Fruit fly (Drosophila melanogaster) whole organism, prepupa: ENCODE data around the gene CG33647.
A peak's percentile ranks its signal among the peaks of the same experiment; 100 is the strongest.

Source experiments
- Blimp-1 ChIP-seq: fragments of 200-800 bp; sonication (Bioruptor generic); optimal IDR thresholded peaks from 3 replicates; lab custom pipeline; 2017; ENCODE audit warnings: missing biosample characterization, missing genetic modification characterization, mild to moderate bottlenecking, moderate library complexity, missing genetic modification reagents
- CG10631 ChIP-seq: fragments of 200-800 bp; sonication (Bioruptor generic); optimal IDR thresholded peaks from 2 replicates; lab custom pipeline; 2016; ENCODE audit warnings: missing biosample characterization, missing genetic modification characterization
- CG10669 ChIP-seq: fragments of 200-800 bp; sonication (Bioruptor generic); optimal IDR thresholded peaks from 3 replicates; lab custom pipeline; 2018; ENCODE audit warnings: missing biosample characterization, mild to moderate bottlenecking, missing genetic modification characterization, moderate library complexity
- CG11762 ChIP-seq: fragments of 200-800 bp; sonication (Bioruptor generic); optimal IDR thresholded peaks from 3 replicates; lab custom pipeline; 2016; ENCODE audit warnings: missing biosample characterization, missing genetic modification characterization; ENCODE audit not compliant: insufficient read depth
- CG11902 ChIP-seq: fragments of 200-800 bp; sonication (Bioruptor generic); optimal IDR thresholded peaks from 3 replicates; lab custom pipeline; 2016; ENCODE audit warnings: missing biosample characterization, missing genetic modification characterization
- CG15336 ChIP-seq: fragments of 200-800 bp; sonication (Bioruptor generic); IDR thresholded peaks from 2 replicates; pipeline ENCODE4 v1.3.6; 2022; ENCODE audit warnings: missing biosample characterization, missing genetic modification characterization
- CG1621 ChIP-seq: fragments of 200-800 bp; sonication (Bioruptor generic); optimal IDR thresholded peaks from 3 replicates; lab custom pipeline; 2018; ENCODE audit warnings: missing biosample characterization, mild to moderate bottlenecking, missing genetic modification characterization
- CG3032 ChIP-seq: fragments of 200-800 bp; optimal IDR thresholded peaks from 2 replicates; lab custom pipeline; 2019; ENCODE audit warnings: missing biosample characterization, mild to moderate bottlenecking, missing genetic modification characterization, moderate library complexity
- CG32006 ChIP-seq: fragments of 200-800 bp; sonication (Bioruptor generic); optimal IDR thresholded peaks from 3 replicates; lab custom pipeline; 2017; ENCODE audit warnings: missing biosample characterization, mild to moderate bottlenecking, missing genetic modification characterization
- CG34406 ChIP-seq: fragments of 200-800 bp; sonication (Bioruptor generic); optimal IDR thresholded peaks from 3 replicates; lab custom pipeline; 2016; ENCODE audit warnings: missing biosample characterization, missing genetic modification characterization
- CG4318 ChIP-seq: fragments of 200-800 bp; sonication (Bioruptor generic); optimal IDR thresholded peaks from 3 replicates; lab custom pipeline; 2017; ENCODE audit warnings: missing biosample characterization, mild to moderate bottlenecking, missing genetic modification characterization
- CG6163 ChIP-seq: fragments of 200-800 bp; sonication (Bioruptor generic); IDR thresholded peaks from 3 replicates; pipeline ENCODE4 v1.3.6; 2022; ENCODE audit warnings: missing biosample characterization, missing genetic modification characterization
- CG6792 ChIP-seq: fragments of 200-800 bp; sonication (Bioruptor generic); optimal IDR thresholded peaks from 3 replicates; lab custom pipeline; 2016; ENCODE audit warnings: missing biosample characterization, missing genetic modification characterization
- CG6808 ChIP-seq: fragments of 200-800 bp; sonication (Bioruptor generic); optimal IDR thresholded peaks from 3 replicates; lab custom pipeline; 2017; ENCODE audit warnings: missing biosample characterization, missing genetic modification characterization, mild to moderate bottlenecking, moderate library complexity, missing genetic modification reagents
- CG7368 ChIP-seq: fragments of 200-800 bp; sonication (Bioruptor generic); optimal IDR thresholded peaks from 3 replicates; lab custom pipeline; 2016; ENCODE audit warnings: missing biosample characterization, missing genetic modification characterization
- CG8119 ChIP-seq: fragments of 200-800 bp; sonication (Bioruptor generic); IDR thresholded peaks from 3 replicates; pipeline ENCODE4 v1.3.6; 2022; ENCODE audit warnings: missing biosample characterization, missing genetic modification characterization
- CG8319 ChIP-seq: fragments of 200-800 bp; sonication (Bioruptor generic); optimal IDR thresholded peaks from 3 replicates; lab custom pipeline; 2016; ENCODE audit warnings: missing biosample characterization, missing genetic modification characterization
- CG8632 ChIP-seq: fragments of 200-800 bp; sonication (Bioruptor generic); optimal IDR thresholded peaks from 3 replicates; lab custom pipeline; 2016; ENCODE audit warnings: missing biosample characterization, missing genetic modification characterization
- CG9139 ChIP-seq: fragments of 200-800 bp; sonication (Bioruptor generic); optimal IDR thresholded peaks from 3 replicates; lab custom pipeline; 2017; ENCODE audit warnings: missing biosample characterization, mild to moderate bottlenecking, missing genetic modification characterization
- Eip75B ChIP-seq: fragments of 200-800 bp; sonication (Bioruptor generic); optimal IDR thresholded peaks from 3 replicates; lab custom pipeline; 2016; ENCODE audit warnings: missing biosample characterization, missing genetic modification characterization
- Eip78C ChIP-seq: fragments of 200-800 bp; sonication (Bioruptor generic); peaks from one replicate; lab custom pipeline; 2016; ENCODE audit warnings: missing biosample characterization, missing genetic modification characterization
- Eip93F ChIP-seq: fragments of 200-800 bp; sonication (Bioruptor generic); optimal IDR thresholded peaks from 2 replicates; lab custom pipeline; 2016; ENCODE audit warnings: missing biosample characterization, mild to moderate bottlenecking, missing genetic modification characterization
- Ets21C ChIP-seq: fragments of 200-800 bp; sonication (Bioruptor generic); optimal IDR thresholded peaks from 3 replicates; lab custom pipeline; 2016; ENCODE audit warnings: missing biosample characterization, missing genetic modification characterization
- Ets96B ChIP-seq: fragments of 200-800 bp; optimal IDR thresholded peaks from 2 replicates; lab custom pipeline; 2019; ENCODE audit warnings: missing biosample characterization, mild to moderate bottlenecking, missing genetic modification characterization, moderate library complexity
- Gug ChIP-seq: fragments of 200-800 bp; sonication (Bioruptor generic); IDR thresholded peaks from 2 replicates; pipeline ENCODE4 v1.3.6; 2022; ENCODE audit warnings: missing biosample characterization, missing genetic modification characterization
- Hr39 ChIP-seq: fragments of 200-800 bp; sonication (Bioruptor generic); optimal IDR thresholded peaks from 2 replicates; lab custom pipeline; 2016; ENCODE audit warnings: missing biosample characterization, missing genetic modification characterization
- Hr4 ChIP-seq: fragments of 200-800 bp; sonication (Bioruptor generic); optimal IDR thresholded peaks from 3 replicates; lab custom pipeline; 2016; ENCODE audit warnings: missing biosample characterization, missing genetic modification characterization
- Lpt ChIP-seq: fragments of 200-800 bp; sonication (Bioruptor generic); optimal IDR thresholded peaks from 3 replicates; lab custom pipeline; 2016; ENCODE audit warnings: missing biosample characterization, missing genetic modification characterization
- Smox ChIP-seq: fragments of 200-800 bp; sonication (Bioruptor generic); optimal IDR thresholded peaks from 3 replicates; lab custom pipeline; 2016; ENCODE audit warnings: missing biosample characterization, missing genetic modification characterization
- Sox102F ChIP-seq: fragments of 200-800 bp; sonication (Bioruptor generic); optimal IDR thresholded peaks from 2 replicates; lab custom pipeline; 2016; ENCODE audit warnings: missing biosample characterization, mild to moderate bottlenecking, missing genetic modification characterization
- Sox14 ChIP-seq: fragments of 200-800 bp; sonication (Bioruptor generic); optimal IDR thresholded peaks from 3 replicates; lab custom pipeline; 2016; ENCODE audit warnings: missing biosample characterization, missing genetic modification characterization
- Sox15 ChIP-seq: fragments of 200-800 bp; sonication (Bioruptor generic); optimal IDR thresholded peaks from 3 replicates; lab custom pipeline; 2016; ENCODE audit warnings: missing biosample characterization, missing genetic modification characterization
- achi ChIP-seq: fragments of 200-800 bp; sonication (Bioruptor generic); optimal IDR thresholded peaks from 3 replicates; lab custom pipeline; 2016; ENCODE audit warnings: missing biosample characterization, missing genetic modification characterization
- cyc ChIP-seq: fragments of 200-800 bp; sonication (Bioruptor generic); optimal IDR thresholded peaks from 3 replicates; lab custom pipeline; 2016; ENCODE audit warnings: missing biosample characterization, missing genetic modification characterization
- dac ChIP-seq: fragments of 200-800 bp; sonication (Bioruptor generic); optimal IDR thresholded peaks from 2 replicates; lab custom pipeline; 2017; ENCODE audit warnings: missing biosample characterization, mild to moderate bottlenecking, missing genetic modification characterization
- eg ChIP-seq: fragments of 200-800 bp; sonication (Bioruptor generic); IDR thresholded peaks from 3 replicates; pipeline ENCODE4 v1.3.6; 2022; ENCODE audit warnings: missing biosample characterization, missing genetic modification characterization
- esn ChIP-seq: fragments of 200-800 bp; sonication (Bioruptor generic); optimal IDR thresholded peaks from 2 replicates; lab custom pipeline; 2016; ENCODE audit warnings: missing biosample characterization, mild to moderate bottlenecking, missing genetic modification characterization, moderate library complexity
- fd59A ChIP-seq: fragments of 200-800 bp; sonication (Bioruptor generic); optimal IDR thresholded peaks from 2 replicates; lab custom pipeline; 2017; ENCODE audit warnings: missing biosample characterization, mild to moderate bottlenecking, missing genetic modification characterization, missing genetic modification reagents
- fd85E ChIP-seq: fragments of 200-800 bp; sonication (Bioruptor generic); optimal IDR thresholded peaks from 3 replicates; lab custom pipeline; 2016; ENCODE audit warnings: missing biosample characterization, missing genetic modification characterization
- fkh ChIP-seq: fragments of 200-800 bp; sonication (Bioruptor generic); optimal IDR thresholded peaks from 3 replicates; lab custom pipeline; 2017; ENCODE audit warnings: missing biosample characterization, mild to moderate bottlenecking, missing genetic modification characterization, moderate library complexity
- lz ChIP-seq: fragments of 200-800 bp; sonication (Bioruptor generic); optimal IDR thresholded peaks from 3 replicates; lab custom pipeline; 2016; ENCODE audit warnings: missing biosample characterization, missing genetic modification characterization
- net ChIP-seq: fragments of 200-800 bp; sonication (Bioruptor generic); optimal IDR thresholded peaks from 3 replicates; lab custom pipeline; 2016; ENCODE audit warnings: missing biosample characterization, missing genetic modification characterization
- salr ChIP-seq, 2 experiments: fragments of 200-800 bp; sonication (Bioruptor generic); optimal IDR thresholded peaks; 3 replicates each; lab custom pipeline; 2016 to 2018; ENCODE audit warnings: missing biosample characterization in 2 of 2, missing genetic modification characterization in 2 of 2, mild to moderate bottlenecking in 1 of 2
- spab ChIP-seq: fragments of 200-800 bp; sonication (Bioruptor generic); optimal IDR thresholded peaks from 2 replicates; lab custom pipeline; 2017; ENCODE audit warnings: missing biosample characterization, mild to moderate bottlenecking, missing genetic modification characterization, missing genetic modification reagents
- ss ChIP-seq, 2 experiments: fragments of 200-800 bp; sonication (Bioruptor generic); optimal IDR thresholded peaks; 2 replicates in 1 of 2; 3 replicates in 1 of 2; lab custom pipeline; 2017 to 2018; ENCODE audit warnings: mild to moderate bottlenecking in 2 of 2, missing biosample characterization in 2 of 2, missing genetic modification characterization in 2 of 2, moderate library complexity in 1 of 2
- svp ChIP-seq: fragments of 200-800 bp; sonication (Bioruptor generic); peaks from one replicate; lab custom pipeline; 2016; ENCODE audit warnings: missing biosample characterization, missing genetic modification characterization
- topi ChIP-seq: fragments of 200-800 bp; sonication (Bioruptor generic); optimal IDR thresholded peaks from 3 replicates; lab custom pipeline; 2016; ENCODE audit warnings: missing biosample characterization, missing genetic modification characterization
- vri ChIP-seq: fragments of 200-800 bp; sonication (Bioruptor generic); optimal IDR thresholded peaks from 3 replicates; lab custom pipeline; 2016; ENCODE audit warnings: missing biosample characterization, mild to moderate bottlenecking, missing genetic modification characterization

The CG33647 gene

DNA sequence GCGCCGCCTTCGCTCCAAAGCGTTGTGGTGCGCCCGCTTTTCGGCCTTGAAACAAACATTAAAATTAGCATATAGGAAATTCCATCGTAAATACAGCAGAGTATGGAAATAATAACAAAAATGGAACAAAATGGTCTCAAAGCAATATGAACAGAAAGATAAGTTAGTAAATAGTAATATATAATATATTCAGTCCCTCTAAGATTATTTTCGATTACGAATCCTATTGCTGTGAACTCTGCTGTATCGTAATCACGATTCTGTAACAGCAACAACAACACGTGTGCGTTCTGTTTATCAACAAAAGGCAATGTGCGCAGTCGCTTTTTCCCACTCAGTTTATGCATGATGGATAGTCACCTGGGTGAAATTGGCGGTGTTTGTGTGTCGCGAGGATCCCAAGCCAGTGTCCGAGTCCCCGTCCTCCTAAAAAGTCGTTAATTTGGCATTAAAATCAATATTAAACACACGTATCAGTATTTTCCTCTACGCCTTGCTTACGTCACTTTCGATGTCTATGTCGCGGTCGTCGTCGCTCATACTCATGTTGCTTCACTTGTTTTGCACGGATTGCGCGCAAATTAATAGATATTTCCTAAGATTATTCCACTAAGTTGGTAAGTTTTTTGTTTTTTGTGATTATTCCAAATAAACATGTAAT lies 27.4 kb downstream of the CG33647 start, which contains the start of the genes CG42374 and Mettl5 (continued):
- peak; percentile 13 for TF ChIP-seq topi (GFP tag; lab: Kevin White, UChicago)
- TF ChIP-seq ss (GFP tag; optimal IDR thresholded peaks at IDR 0.05; lab: Kevin White, UChicago), result no peak
- peak; percentile 26 for TF ChIP-seq Ets96B
- no peak for TF ChIP-seq Blimp-1
- TF ChIP-seq CG15336 (GFP tag; lab: Robert Waterston, UW), result peak; percentile 69
- TF ChIP-seq Hr39 (GFP tag; lab: Kevin White, UChicago), result no peak
- peak; percentile 23 for TF ChIP-seq Sox102F
- TF ChIP-seq Eip75B, result no peak
- peak; percentile 47 for TF ChIP-seq net (GFP tag; lab: Kevin White, UChicago)
- no peak for TF ChIP-seq dac
- peak; percentile 12 for TF ChIP-seq CG8632 (GFP tag; lab: Kevin White, UChicago)
- TF ChIP-seq CG3032, result peak; percentile 41
- no peak; the same call in 1 of the 2 replicates for TF ChIP-seq Gug (GFP tag; lab: Robert Waterston, UW)
- TF ChIP-seq CG8319, result no peak
- no peak for TF ChIP-seq Ets21C (GFP tag; lab: Kevin White, UChicago)
- peak; percentile 33 for TF ChIP-seq CG1621 (tag; lab: Kevin White, UChicago)
- TF ChIP-seq CG6792, result peak; percentile 28
- peak; percentile 49 for TF ChIP-seq CG32006 (GFP tag; lab: Kevin White, UChicago)
- TF ChIP-seq vri (GFP tag; lab: Kevin White, UChicago), result peak; percentile 66
- TF ChIP-seq Sox14 (GFP tag; lab: Kevin White, UChicago), result no peak
- peak; percentile 42 for TF ChIP-seq achi (GFP tag; lab: Kevin White, UChicago)
- TF ChIP-seq CG34406 (GFP tag; lab: Kevin White, UChicago), result peak; percentile 39
- TF ChIP-seq fd85E (GFP tag; lab: Kevin White, UChicago), result no peak
- peak; percentile 44 for TF ChIP-seq fkh (GFP tag; lab: Kevin White, UChicago)
- no peak for TF ChIP-seq Hr4 (GFP tag; lab: Kevin White, UChicago)
- peak; percentile 24 for TF ChIP-seq esn (GFP tag; lab: Kevin White, UChicago)
- TF ChIP-seq svp (GFP tag; lab: Kevin White, UChicago), result no peak
- no peak for TF ChIP-seq Eip93F
- TF ChIP-seq CG8119, result peak; percentile 67; the same call in 2 of the 3 replicates
- TF ChIP-seq CG6808 (GFP tag; lab: Kevin White, UChicago), result no peak
- TF ChIP-seq Sox15 (GFP tag; lab: Kevin White, UChicago), result peak; percentile 2
- TF ChIP-seq salr (GFP tag; optimal IDR thresholded peaks at IDR 0.05; lab: Kevin White, UChicago), result no peak
- peak; percentile 12 for TF ChIP-seq CG10631 (GFP tag; lab: Kevin White, UChicago)
- TF ChIP-seq Eip78C (GFP tag; lab: Kevin White, UChicago), result peak; percentile 88
- TF ChIP-seq CG11762 (GFP tag; lab: Kevin White, UChicago), result no peak
- TF ChIP-seq Smox, result peak; percentile 28
- no peak for TF ChIP-seq Lpt (GFP tag; lab: Kevin White, UChicago)

DNA sequence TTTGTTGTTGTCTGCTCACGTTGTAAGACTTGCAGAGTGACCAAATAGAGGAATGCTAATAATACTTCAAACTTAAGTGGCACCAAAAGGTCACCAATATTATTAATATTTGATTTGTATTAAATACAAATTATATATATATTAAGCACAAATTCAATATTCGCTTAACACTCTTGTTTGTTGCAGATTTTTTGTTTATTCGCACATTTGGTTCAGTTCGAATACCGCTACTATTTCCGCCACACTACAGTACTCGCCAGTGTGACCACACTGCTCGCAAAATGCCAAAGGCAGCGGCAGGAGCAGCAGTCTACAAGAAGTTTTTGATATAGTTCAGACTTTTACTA lies 28.0 kb downstream of the CG33647 start, which contains the start of gene Max:
Max (minus strand) TSS at position 44 of the 347 bp plus-strand sequence.
- TF ChIP-seq cyc (GFP tag; lab: Kevin White, UChicago) (peak; percentile 23), Sox15 (GFP tag; lab: Kevin White, UChicago) (peak; percentile 32), Blimp-1 (peak; percentile 13), Gug (GFP tag; lab: Robert Waterston, UW) (no peak), Smox (peak; percentile 41), dac (peak; percentile 1), CG34406 (GFP tag; lab: Kevin White, UChicago) (peak; percentile 66), esn (GFP tag; lab: Kevin White, UChicago) (peak; percentile 62), Sox14 (GFP tag; lab: Kevin White, UChicago) (peak; percentile 39), CG6163 (peak; percentile 73), CG8632 (GFP tag; lab: Kevin White, UChicago) (peak; percentile 37), lz (GFP tag; lab: Kevin White, UChicago) (peak; percentile 42), CG9139 (GFP tag; lab: Kevin White, UChicago) (no peak), CG10669 (GFP tag; lab: Kevin White, UChicago) (peak; percentile 53), Hr39 (GFP tag; lab: Kevin White, UChicago) (peak; percentile 36), fkh (GFP tag; lab: Kevin White, UChicago) (peak; percentile 32), CG11902 (GFP tag; lab: Kevin White, UChicago) (peak; percentile 31), CG4318 (GFP tag; lab: Kevin White, UChicago) (peak; percentile 4), Ets96B (peak; percentile 51), CG32006 (GFP tag; lab: Kevin White, UChicago) (peak; percentile 62), fd59A (GFP tag; lab: Kevin White, UChicago) (no peak), eg (GFP tag; lab: Robert Waterston, UW) (peak; percentile 82), spab (no peak), CG3032 (peak; percentile 71), CG7368 (GFP tag; lab: Kevin White, UChicago) (peak; percentile 48), Lpt (GFP tag; lab: Kevin White, UChicago) (peak; percentile 42), CG1621 (tag; lab: Kevin White, UChicago) (peak; percentile 32), achi (GFP tag; lab: Kevin White, UChicago) (peak; percentile 67)
